Fruit fly (Drosophila melanogaster): ENCODE results near the gene bou.

bou gene

DNA sequence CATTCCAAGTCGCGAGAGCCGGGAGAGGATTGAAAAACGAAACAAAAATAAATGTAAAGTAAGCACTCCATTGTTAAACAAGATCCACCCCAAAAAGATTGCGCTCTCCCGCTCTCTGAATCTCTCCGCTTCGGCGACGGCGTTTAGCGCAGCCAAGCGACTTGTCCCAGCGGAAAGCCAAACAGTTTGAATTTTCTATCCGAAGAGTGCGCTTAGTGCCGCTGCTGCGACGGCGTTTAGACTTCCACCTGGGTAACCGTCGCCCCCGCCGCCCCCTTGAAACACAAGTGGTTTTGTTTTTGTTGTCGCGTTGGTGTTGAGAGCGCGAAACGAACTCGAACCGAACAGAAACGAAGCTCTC, 12.2 kb downstream of the bou start, which contains the start of gene Inx2 (continued):
- TF ChIP-seq CG15696 (tag; optimal IDR thresholded peaks at IDR 0.05) = no peak
- TF ChIP-seq CG10979 (tag; optimal IDR thresholded peaks at IDR 0.05) = no peak
- no peak for TF ChIP-seq CG2120 (GFP tag; optimal IDR thresholded peaks at IDR 0.05)
- no peak for TF ChIP-seq gfzf (GFP tag; optimal IDR thresholded peaks at IDR 0.05)
- TF ChIP-seq CG8089 (GFP tag; optimal IDR thresholded peaks at IDR 0.05) = no peak
- no peak for TF ChIP-seq CG18764 (GFP tag; optimal IDR thresholded peaks at IDR 0.05)
- peak; percentile 83 for TF ChIP-seq CG12769 (tag; optimal IDR thresholded peaks at IDR 0.05)
- TF ChIP-seq HLHmδ (GFP tag; optimal IDR thresholded peaks at IDR 0.05) = peak; percentile 38
- no peak for TF ChIP-seq Myb (GFP tag; optimal IDR thresholded peaks at IDR 0.05)
- no peak for TF ChIP-seq CG6765 (GFP tag; optimal IDR thresholded peaks at IDR 0.05)
- no peak for TF ChIP-seq CG10462 (GFP tag; optimal IDR thresholded peaks at IDR 0.05)
- peak; percentile 0 for TF ChIP-seq YL-1 (GFP tag; optimal IDR thresholded peaks at IDR 0.05)
- no peak for TF ChIP-seq D19B (GFP tag; optimal IDR thresholded peaks at IDR 0.05)
- no peak for TF ChIP-seq CG17802 (tag; optimal IDR thresholded peaks at IDR 0.05)
- TF ChIP-seq luna (GFP tag; optimal IDR thresholded peaks at IDR 0.05) = no peak
- peak; percentile 52 for TF ChIP-seq gro (GFP tag; optimal IDR thresholded peaks at IDR 0.05)
- no peak for TF ChIP-seq al (GFP tag; IDR thresholded peaks at IDR 0.05)
- peak; percentile 67 for TF ChIP-seq bbx (GFP tag; IDR thresholded peaks at IDR 0.05; ENCODE audit: partially characterized antibody)
- no peak for TF ChIP-seq vfl (GFP tag; optimal IDR thresholded peaks at IDR 0.05)
- TF ChIP-seq CG30403 (GFP tag; optimal IDR thresholded peaks at IDR 0.05) = no peak
- TF ChIP-seq Lim3 (GFP tag; IDR thresholded peaks at IDR 0.05) = no peak
- peak; percentile 18 for TF ChIP-seq ac (GFP tag; optimal IDR thresholded peaks at IDR 0.05)
- peak; percentile 53; the same call in 1 of the 3 replicates for TF ChIP-seq Dbx (GFP tag; IDR thresholded peaks at IDR 0.05)
- TF ChIP-seq CG14710 (tag; optimal IDR thresholded peaks at IDR 0.05) = no peak
- TF ChIP-seq Abd-B (GFP tag; optimal IDR thresholded peaks at IDR 0.05) = no peak
- TF ChIP-seq insv (GFP tag; optimal IDR thresholded peaks at IDR 0.05) = no peak
- no peak for TF ChIP-seq CG12391 (tag; optimal IDR thresholded peaks at IDR 0.05)
- TF ChIP-seq dmrt11E (tag; optimal IDR thresholded peaks at IDR 0.05) = no peak
- peak; percentile 74 for TF ChIP-seq kah (GFP tag; optimal IDR thresholded peaks at IDR 0.05)
- TF ChIP-seq pnt (GFP tag; optimal IDR thresholded peaks at IDR 0.05) = no peak
- TF ChIP-seq CG9797 (GFP tag; optimal IDR thresholded peaks at IDR 0.05) = no peak
- peak; percentile 44 for TF ChIP-seq CG15269 (tag; optimal IDR thresholded peaks at IDR 0.05)
- TF ChIP-seq Vsx1 (GFP tag; optimal IDR thresholded peaks at IDR 0.05) = no peak
- no peak for TF ChIP-seq fu2 (GFP tag; optimal IDR thresholded peaks at IDR 0.05)
- no peak for TF ChIP-seq Neu2 (GFP tag; optimal IDR thresholded peaks at IDR 0.05; ENCODE audit: borderline replicate concordance)
- no peak for TF ChIP-seq schlank (tag; optimal IDR thresholded peaks at IDR 0.05)
- TF ChIP-seq Sry-δ (GFP tag; optimal IDR thresholded peaks at IDR 0.05) = no peak
- TF ChIP-seq Side (GFP tag; optimal IDR thresholded peaks at IDR 0.05) = peak; percentile 15
- no peak for TF ChIP-seq CG11085 (GFP tag; IDR thresholded peaks at IDR 0.05)
- no peak for TF ChIP-seq CG2875 (GFP tag; optimal IDR thresholded peaks at IDR 0.05)
- TF ChIP-seq ab (GFP tag; optimal IDR thresholded peaks at IDR 0.05) = no peak
- TF ChIP-seq CG17568 (GFP tag; optimal IDR thresholded peaks at IDR 0.05) = no peak
- no peak for TF ChIP-seq CG2202 (tag; optimal IDR thresholded peaks at IDR 0.05)
- TF ChIP-seq CG13775 (GFP tag; optimal IDR thresholded peaks at IDR 0.05) = no peak
- no peak for TF ChIP-seq CG2678 (tag; optimal IDR thresholded peaks at IDR 0.05)
- TF ChIP-seq run (tag; optimal IDR thresholded peaks at IDR 0.05) = no peak
- no peak for TF ChIP-seq CG4282 (GFP tag; optimal IDR thresholded peaks at IDR 0.05)
- no peak for TF ChIP-seq Xbp1 (GFP tag; optimal IDR thresholded peaks at IDR 0.05)
- TF ChIP-seq tgo (GFP tag; IDR thresholded peaks at IDR 0.05) = no peak
- peak; percentile 26; the same call in 1 of the 3 replicates for TF ChIP-seq dysf (GFP tag; IDR thresholded peaks at IDR 0.05)
- TF ChIP-seq HLH3B (GFP tag; IDR thresholded peaks at IDR 0.05) = 0 out of 2 replicates have a peak, but pooled peaks have one; percentile 15
- peak; percentile 58; the same call in 1 of the 2 replicates for TF ChIP-seq vvl (GFP tag; IDR thresholded peaks at IDR 0.05)
